Worm (Caenorhabditis elegans) whole organism, L4/young adult: ENCODE data around the gene ape-1.

Experiments used
- W03F9.2 ChIP-seq: fragments of 150-350 bp; optimal IDR thresholded peaks from 2 replicates; lab custom pipeline; 2014; ENCODE audit warnings: missing biosample characterization, missing genetic modification characterization
- him-1 ChIP-seq: sonication (generic microtip); optimal IDR thresholded peaks from 2 replicates; lab custom pipeline; 2016; ENCODE audit warnings: missing genotype, missing genetic modification reagents, missing genetic modification characterization, missing compliant biosample characterization

DNA sequence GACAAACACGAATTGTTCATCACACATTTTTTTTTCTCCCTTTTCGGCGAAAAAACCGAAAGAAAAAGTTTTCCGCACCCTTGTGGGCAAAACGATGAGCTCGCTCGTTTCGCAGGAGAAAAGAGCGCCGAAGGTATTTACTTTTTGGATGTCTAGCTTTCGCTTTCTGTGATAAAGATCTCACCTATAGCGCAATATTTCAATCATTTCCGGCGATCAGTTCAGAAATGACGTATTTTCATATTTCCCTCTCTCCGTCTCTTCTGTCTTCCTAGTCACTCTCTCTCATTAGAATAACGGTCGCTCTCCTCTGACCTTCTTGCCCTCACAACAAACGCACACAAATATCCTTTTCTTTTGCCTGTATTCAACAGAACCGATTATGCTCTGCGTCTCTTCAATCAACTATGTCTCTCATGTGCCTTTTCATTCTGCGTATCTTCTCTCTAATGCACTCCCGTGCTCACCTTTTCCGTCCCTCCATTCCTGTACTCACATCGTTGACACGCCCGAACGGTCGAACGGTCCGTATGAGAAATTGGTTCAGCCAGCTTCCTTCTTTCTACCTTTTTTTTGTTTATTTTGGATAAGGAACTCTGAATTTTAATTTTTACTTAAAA is 1.9 kb upstream of the ape-1 start:
- TF ChIP-seq W03F9.2 (tag; lab: Kevin White, UChicago) (no peak), him-1 (tag; lab: Kevin White, UChicago) (no peak)
